Fruit fly (Drosophila melanogaster) whole organism, embryonic: ENCODE data around the gene CG10035.
A peak's percentile ranks its signal among the peaks of the same experiment; 100 is the strongest.

Source experiments
- ATbp ChIP-seq: fragments of 200-800 bp; sonication (Bioruptor generic); optimal IDR thresholded peaks from 2 replicates; lab custom pipeline; 2017; ENCODE audit warnings: missing biosample characterization, mild to moderate bottlenecking, missing genetic modification characterization, missing genetic modification reagents
- Blimp-1 ChIP-seq: fragments of 200-800 bp; sonication (Bioruptor generic); optimal IDR thresholded peaks from 3 replicates; lab custom pipeline; 2018; ENCODE audit warnings: missing biosample characterization, missing genetic modification characterization, mild to moderate bottlenecking, moderate library complexity, missing genetic modification reagents
- BtbVII ChIP-seq: fragments of 200-800 bp; sonication (Bioruptor generic); optimal IDR thresholded peaks from 3 replicates; lab custom pipeline; 2017; ENCODE audit warnings: missing biosample characterization, mild to moderate bottlenecking, missing genetic modification characterization
- CG10147 ChIP-seq: fragments of 200-800 bp; sonication (Bioruptor generic); optimal IDR thresholded peaks from 2 replicates; lab custom pipeline; 2019; ENCODE audit warnings: missing biosample characterization, mild to moderate bottlenecking, missing genetic modification characterization, moderate library complexity
- CG10321 ChIP-seq: fragments of 200-800 bp; sonication (Bioruptor generic); IDR thresholded peaks from 2 replicates; pipeline ENCODE4 v1.3.6; 2022; ENCODE audit warnings: missing biosample characterization, missing genetic modification characterization
- CG11560 ChIP-seq: fragments of 200-800 bp; sonication (Bioruptor generic); IDR thresholded peaks from 3 replicates; pipeline ENCODE4 v1.3.6; 2022; ENCODE audit warnings: missing biosample characterization, missing genetic modification characterization
- CG12769 ChIP-seq: fragments of 200-800 bp; sonication (Bioruptor generic); optimal IDR thresholded peaks from 2 replicates; lab custom pipeline; 2019; ENCODE audit warnings: missing biosample characterization, mild to moderate bottlenecking, missing genetic modification characterization, moderate library complexity
- CG13296 ChIP-seq: fragments of 200-800 bp; sonication (Bioruptor generic); optimal IDR thresholded peaks from 3 replicates; lab custom pipeline; 2018; ENCODE audit warnings: missing biosample characterization, mild to moderate bottlenecking, missing genetic modification characterization
- CG14710 ChIP-seq: fragments of 200-800 bp; sonication (Bioruptor generic); optimal IDR thresholded peaks from 3 replicates; lab custom pipeline; 2019; ENCODE audit warnings: missing biosample characterization, mild to moderate bottlenecking, missing genetic modification characterization, moderate library complexity
- CG17186 ChIP-seq: fragments of 200-800 bp; sonication (Bioruptor generic); optimal IDR thresholded peaks from 3 replicates; lab custom pipeline; 2017; ENCODE audit warnings: missing biosample characterization, missing genetic modification reagents, missing genetic modification characterization
- CG17361 ChIP-seq: fragments of 200-800 bp; sonication (Bioruptor generic); IDR thresholded peaks from 3 replicates; pipeline ENCODE4 v1.3.6; 2022; ENCODE audit warnings: missing biosample characterization, missing genetic modification characterization
- CG17829 ChIP-seq: fragments of 200-800 bp; optimal IDR thresholded peaks from 2 replicates; lab custom pipeline; 2019; ENCODE audit warnings: missing biosample characterization, mild to moderate bottlenecking, missing genetic modification characterization, moderate library complexity
- CG18764 ChIP-seq: fragments of 200-800 bp; sonication (Bioruptor generic); optimal IDR thresholded peaks from 3 replicates; lab custom pipeline; 2016; ENCODE audit warnings: missing biosample characterization, missing genetic modification characterization
- CG3163 ChIP-seq: fragments of 200-800 bp; sonication (Bioruptor generic); optimal IDR thresholded peaks from 3 replicates; lab custom pipeline; 2016; ENCODE audit warnings: missing biosample characterization, missing genetic modification characterization
- CG32767 ChIP-seq: fragments of 200-800 bp; sonication (Bioruptor generic); IDR thresholded peaks from 2 replicates; pipeline ENCODE4 v1.3.6; 2022; ENCODE audit warnings: missing biosample characterization, missing genetic modification characterization
- CG4328 ChIP-seq: fragments of 200-800 bp; sonication (Bioruptor generic); optimal IDR thresholded peaks from 3 replicates; lab custom pipeline; 2017; ENCODE audit warnings: missing biosample characterization, missing genetic modification reagents, missing genetic modification characterization
- CG4360 ChIP-seq: fragments of 200-800 bp; sonication (Bioruptor generic); IDR thresholded peaks from 2 replicates; pipeline ENCODE4 v1.3.6; 2022; ENCODE audit warnings: missing biosample characterization, missing genetic modification characterization
- CG7372 ChIP-seq: fragments of 200-800 bp; sonication (Bioruptor generic); IDR thresholded peaks from 2 replicates; pipeline ENCODE4 v1.3.6; 2022; ENCODE audit warnings: missing biosample characterization, missing genetic modification characterization
- CG7556 ChIP-seq: fragments of 200-800 bp; sonication (Bioruptor generic); optimal IDR thresholded peaks from 2 replicates; lab custom pipeline; 2017; ENCODE audit warnings: missing biosample characterization, mild to moderate bottlenecking, missing genetic modification characterization
- CG8388 ChIP-seq: fragments of 200-800 bp; sonication (Bioruptor generic); optimal IDR thresholded peaks from 2 replicates; lab custom pipeline; 2019; ENCODE audit warnings: missing biosample characterization, mild to moderate bottlenecking, missing genetic modification characterization, moderate library complexity
- CG8765 ChIP-seq: fragments of 200-800 bp; sonication (Bioruptor generic); IDR thresholded peaks from 2 replicates; pipeline ENCODE4 v1.3.6; 2022; ENCODE audit warnings: missing biosample characterization, missing genetic modification characterization
- CG9215 ChIP-seq: fragments of 200-800 bp; sonication (Bioruptor generic); IDR thresholded peaks from 2 replicates; pipeline ENCODE4 v1.3.6; 2022; ENCODE audit warnings: missing biosample characterization, missing genetic modification characterization
- CG9437 ChIP-seq: fragments of 200-800 bp; sonication (Bioruptor generic); optimal IDR thresholded peaks from 2 replicates; lab custom pipeline; 2018; ENCODE audit warnings: missing biosample characterization, mild to moderate bottlenecking, missing genetic modification characterization
- Dad ChIP-seq: fragments of 200-800 bp; sonication (Bioruptor generic); optimal IDR thresholded peaks from 3 replicates; lab custom pipeline; 2016; ENCODE audit warnings: missing biosample characterization, missing genetic modification characterization
- HHEX ChIP-seq: fragments of 200-800 bp; sonication (Bioruptor generic); optimal IDR thresholded peaks from 3 replicates; lab custom pipeline; 2017; ENCODE audit warnings: missing biosample characterization, mild to moderate bottlenecking, missing genetic modification characterization, missing genetic modification reagents
- Max ChIP-seq: fragments of 200-800 bp; sonication (Bioruptor generic); optimal IDR thresholded peaks from 2 replicates; lab custom pipeline; 2016; ENCODE audit warnings: missing biosample characterization, mild to moderate bottlenecking, missing genetic modification characterization
- Opbp ChIP-seq: fragments of 200-800 bp; sonication (Bioruptor generic); IDR thresholded peaks from 3 replicates; pipeline ENCODE4 v1.3.6; 2022; ENCODE audit warnings: missing biosample characterization, missing genetic modification characterization; ENCODE audit not compliant: partially characterized antibody
- Scr ChIP-seq: fragments of 200-800 bp; sonication (Bioruptor generic); IDR thresholded peaks from 2 replicates; pipeline ENCODE4 v1.3.6; 2022; ENCODE audit warnings: missing biosample characterization, missing genetic modification characterization; ENCODE audit not compliant: partially characterized antibody
- Xrp1 ChIP-seq: fragments of 200-800 bp; sonication (Bioruptor generic); IDR thresholded peaks from 2 replicates; pipeline ENCODE4 v1.3.6; 2022; ENCODE audit warnings: missing biosample characterization, missing genetic modification characterization
- YL-1 ChIP-seq: fragments of 200-800 bp; sonication (Bioruptor generic); optimal IDR thresholded peaks from 3 replicates; lab custom pipeline; 2017; ENCODE audit warnings: missing biosample characterization, mild to moderate bottlenecking, missing genetic modification characterization
- al ChIP-seq: fragments of 200-800 bp; sonication (Bioruptor generic); IDR thresholded peaks from 2 replicates; pipeline ENCODE4 v1.3.6; 2022; ENCODE audit warnings: missing biosample characterization, missing genetic modification characterization
- caup ChIP-seq: fragments of 200-800 bp; sonication (Bioruptor generic); optimal IDR thresholded peaks from 3 replicates; lab custom pipeline; 2017; ENCODE audit warnings: missing biosample characterization, mild to moderate bottlenecking, missing genetic modification characterization, moderate library complexity; ENCODE audit not compliant: severe bottlenecking
- crp ChIP-seq, 2 experiments: fragments of 200-800 bp; sonication (Bioruptor generic); optimal IDR thresholded peaks; 2 replicates in 1 of 2; 3 replicates in 1 of 2; lab custom pipeline; 2017; ENCODE audit warnings: missing biosample characterization in 2 of 2, missing genetic modification characterization in 2 of 2, mild to moderate bottlenecking in 1 of 2, moderate library complexity in 1 of 2
- dimm ChIP-seq: fragments of 200-800 bp; sonication (Bioruptor generic); IDR thresholded peaks from 2 replicates; pipeline ENCODE4 v1.3.6; 2022; ENCODE audit warnings: missing biosample characterization, missing genetic modification characterization
- fd96Cb ChIP-seq: fragments of 200-800 bp; sonication (Bioruptor generic); optimal IDR thresholded peaks from 2 replicates; lab custom pipeline; 2018; ENCODE audit warnings: missing biosample characterization, mild to moderate bottlenecking, missing genetic modification characterization, moderate library complexity
- gcm ChIP-seq: fragments of 200-800 bp; sonication (Bioruptor generic); optimal IDR thresholded peaks from 2 replicates; lab custom pipeline; 2019; ENCODE audit warnings: missing biosample characterization, mild to moderate bottlenecking, missing genetic modification characterization, moderate library complexity
- grau ChIP-seq: fragments of 200-800 bp; optimal IDR thresholded peaks from 3 replicates; lab custom pipeline; 2019; ENCODE audit warnings: missing biosample characterization, mild to moderate bottlenecking, missing genetic modification characterization, moderate library complexity
- hb ChIP-seq: fragments of 200-800 bp; sonication (Bioruptor generic); IDR thresholded peaks from 3 replicates; pipeline ENCODE4 v1.3.6; 2022; ENCODE audit warnings: missing biosample characterization, missing genetic modification characterization; ENCODE audit not compliant: partially characterized antibody
- nmo ChIP-seq: fragments of 200-800 bp; sonication (Bioruptor generic); optimal IDR thresholded peaks from 2 replicates; lab custom pipeline; 2018; ENCODE audit warnings: missing biosample characterization, mild to moderate bottlenecking, missing genetic modification characterization, moderate library complexity
- phol ChIP-seq: fragments of 200-800 bp; sonication (Bioruptor generic); optimal IDR thresholded peaks from 3 replicates; lab custom pipeline; 2018; ENCODE audit warnings: missing biosample characterization, mild to moderate bottlenecking, missing genetic modification characterization, moderate library complexity
- scrt ChIP-seq: fragments of 200-800 bp; sonication (Bioruptor generic); optimal IDR thresholded peaks from 2 replicates; lab custom pipeline; 2018; ENCODE audit warnings: missing biosample characterization, mild to moderate bottlenecking, missing genetic modification characterization, moderate library complexity
- sens ChIP-seq: fragments of 200-800 bp; sonication (Bioruptor generic); peaks from one replicate; lab custom pipeline; 2016; ENCODE audit warnings: missing biosample characterization, missing genetic modification characterization
- sim ChIP-seq: fragments of 200-800 bp; sonication (Bioruptor generic); IDR thresholded peaks from 2 replicates; pipeline ENCODE4 v1.3.6; 2022; ENCODE audit warnings: missing biosample characterization, missing genetic modification characterization
- slou ChIP-seq: fragments of 200-800 bp; sonication (Bioruptor generic); optimal IDR thresholded peaks from 3 replicates; lab custom pipeline; 2016; ENCODE audit warnings: missing biosample characterization, missing genetic modification characterization
- sna ChIP-seq: fragments of 200-800 bp; sonication (Bioruptor generic); IDR thresholded peaks from 2 replicates; pipeline ENCODE4 v1.3.6; 2022; ENCODE audit warnings: missing biosample characterization, missing genetic modification characterization; ENCODE audit not compliant: partially characterized antibody
- sqz ChIP-seq: fragments of 200-800 bp; sonication (Bioruptor generic); optimal IDR thresholded peaks from 3 replicates; lab custom pipeline; 2018; ENCODE audit warnings: missing biosample characterization, mild to moderate bottlenecking, missing genetic modification characterization
- tna ChIP-seq: fragments of 200-800 bp; sonication (Bioruptor generic); IDR thresholded peaks from 2 replicates; pipeline ENCODE4 v1.3.6; 2022; ENCODE audit warnings: missing biosample characterization, missing genetic modification characterization; ENCODE audit not compliant: partially characterized antibody
- vnd ChIP-seq: fragments of 200-800 bp; sonication (Bioruptor generic); IDR thresholded peaks from 3 replicates; pipeline ENCODE4 v1.3.6; 2022; ENCODE audit warnings: missing biosample characterization, missing genetic modification characterization; ENCODE audit not compliant: partially characterized antibody
- wor ChIP-seq: fragments of 200-800 bp; sonication (Bioruptor generic); IDR thresholded peaks from 2 replicates; pipeline ENCODE4 v1.3.6; 2022; ENCODE audit warnings: missing biosample characterization, missing genetic modification characterization

Gene CG10035

DNA sequence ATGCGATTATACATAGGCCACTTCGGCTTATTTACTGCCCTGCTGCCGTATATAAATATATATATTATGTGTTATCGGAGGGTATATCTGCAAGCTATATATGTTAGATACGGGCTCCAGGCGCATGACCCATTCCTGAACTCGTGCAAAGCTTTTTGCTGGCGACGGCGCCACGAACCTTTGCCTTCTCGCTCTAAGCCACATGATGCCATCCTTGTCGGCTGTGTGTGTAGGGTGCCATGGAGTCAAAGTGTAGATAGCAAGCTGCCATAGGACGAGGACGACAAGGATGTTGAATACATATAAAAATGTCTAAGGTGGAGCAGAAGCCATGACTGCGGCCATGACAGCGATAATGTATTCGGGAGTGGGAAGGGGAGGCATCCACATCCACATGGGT, 34.8 kb downstream of the CG10035 start (continued):
- TF ChIP-seq crp (GFP tag; optimal IDR thresholded peaks at IDR 0.05; lab: Kevin White, UChicago) (no peak), CG4328 (GFP tag; lab: Kevin White, UChicago) (no peak), CG17186 (GFP tag; lab: Kevin White, UChicago) (no peak), CG10147 (GFP tag; lab: Kevin White, UChicago) (no peak), CG9437 (GFP tag; lab: Kevin White, UChicago) (no peak), CG8388 (GFP tag; lab: Kevin White, UChicago) (no peak), sna (no peak), Dad (GFP tag; lab: Kevin White, UChicago) (no peak), ATbp (no peak), CG32767 (GFP tag; lab: Robert Waterston, UW) (peak; percentile 29; the same call in 1 of the 2 replicates)

DNA sequence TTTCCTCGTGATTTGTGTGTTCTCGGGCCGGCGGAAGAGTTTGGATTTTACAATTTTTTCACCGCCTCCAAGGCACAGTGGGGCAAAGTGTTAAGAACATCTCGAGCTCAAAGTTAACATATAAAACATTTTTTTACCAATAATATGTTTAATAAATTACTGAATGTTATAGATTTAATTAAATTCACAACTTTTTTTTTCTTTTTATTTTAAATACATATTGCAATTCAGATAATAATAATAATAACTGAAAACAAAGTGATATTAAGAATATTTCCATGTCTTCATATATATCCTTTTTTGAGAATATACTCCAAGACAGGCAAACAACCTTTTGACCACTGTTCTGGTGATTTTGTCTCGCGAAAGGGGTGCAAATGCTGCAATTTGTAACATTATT, 36.5 kb downstream of the CG10035 start:
- TF ChIP-seq CG17829 (tag; lab: Kevin White, UChicago) (peak; percentile 33), wor (GFP tag; lab: Robert Waterston, UW) (no peak), fd96Cb (tag; lab: Kevin White, UChicago) (peak; percentile 23), CG3163 (no peak), CG17361 (GFP tag; lab: Robert Waterston, UW) (0 out of 3 replicates have a peak, but pooled peaks have one; percentile 36), Opbp (GFP tag; lab: Robert Waterston, UW) (no peak), caup (GFP tag; lab: Kevin White, UChicago) (no peak), slou (no peak), Scr (GFP tag; lab: Robert Waterston, UW) (no peak), nmo (GFP tag; lab: Kevin White, UChicago) (peak; percentile 15), BtbVII (GFP tag; lab: Kevin White, UChicago) (no peak), CG8765 (GFP tag; lab: Robert Waterston, UW) (no peak), CG7372 (GFP tag; lab: Robert Waterston, UW) (no peak), CG14710 (peak; percentile 19), CG13296 (GFP tag; lab: Kevin White, UChicago) (no peak), CG11560 (no peak), CG7556 (GFP tag; lab: Kevin White, UChicago) (peak; percentile 14), sens (peak; percentile 30), CG9215 (GFP tag; lab: Robert Waterston, UW) (no peak), CG12769 (tag; lab: Kevin White, UChicago) (no peak), al (no peak), scrt (GFP tag; lab: Kevin White, UChicago) (no peak), Max (GFP tag; lab: Kevin White, UChicago) (no peak), CG4360 (no peak), sqz (GFP tag; lab: Kevin White, UChicago) (no peak), grau (tag; lab: Kevin White, UChicago) (peak; percentile 34), gcm (GFP tag; lab: Kevin White, UChicago) (no peak), tna (no peak), CG32767 (GFP tag; lab: Robert Waterston, UW) (no peak), phol (tag; lab: Kevin White, UChicago) (peak; percentile 41), sim (no peak), CG18764 (no peak), Blimp-1 (GFP tag; lab: Kevin White, UChicago) (peak; percentile 51), CG10321 (GFP tag; lab: Robert Waterston, UW) (no peak), dimm (GFP tag; lab: Robert Waterston, UW) (no peak), HHEX (GFP tag; lab: Kevin White, UChicago) (no peak), hb (GFP tag; lab: Robert Waterston, UW) (no peak), Xrp1 (GFP tag; lab: Robert Waterston, UW) (no peak; the same call in 1 of the 2 replicates), vnd (GFP tag; lab: Robert Waterston, UW) (no peak), YL-1 (GFP tag; lab: Kevin White, UChicago) (no peak)
